Fruit fly (Drosophila melanogaster): ENCODE data around the gene Vtld.

Gene Vtld

dm6 chr3L:19793438-19793998 is 33.3 kb downstream of the Vtld start, which contains the start of the genes CG42637, Gyc76C and SREBP:
TSS of gene CG42637 (minus strand) at chr3L:19793569.
TSS of gene Gyc76C (minus strand) at chr3L:19793569.
TSS of gene SREBP (plus strand) at chr3L:19793935.
- TF ChIP-seq CG31627 (GFP tag; optimal IDR thresholded peaks at IDR 0.05): no peak
- no peak for TF ChIP-seq Eip75B (GFP tag; optimal IDR thresholded peaks at IDR 0.05)
- TF ChIP-seq CG1621 (tag; optimal IDR thresholded peaks at IDR 0.05): peak; percentile 92
- TF ChIP-seq fd85E (GFP tag; optimal IDR thresholded peaks at IDR 0.05): no peak
- TF ChIP-seq vri (GFP tag; optimal IDR thresholded peaks at IDR 0.05): no peak
- TF ChIP-seq dac (GFP tag; optimal IDR thresholded peaks at IDR 0.05): no peak
- TF ChIP-seq CG8632 (GFP tag; optimal IDR thresholded peaks at IDR 0.05): no peak
- no peak for TF ChIP-seq pdm3 (GFP tag; optimal IDR thresholded peaks at IDR 0.05)
- TF ChIP-seq dsx (GFP tag; optimal IDR thresholded peaks at IDR 0.05; ENCODE audit: poor library complexity, severe bottlenecking): peak; percentile 12
- no peak for TF ChIP-seq eg (GFP tag; IDR thresholded peaks at IDR 0.05)
- no peak for TF ChIP-seq salr (GFP tag; optimal IDR thresholded peaks at IDR 0.05)
- TF ChIP-seq CG6854 (GFP tag; optimal IDR thresholded peaks at IDR 0.05): no peak
- TF ChIP-seq CG9139 (GFP tag; optimal IDR thresholded peaks at IDR 0.05): no peak
- TF ChIP-seq ss (GFP tag; optimal IDR thresholded peaks at IDR 0.05): no peak
- peak; percentile 48; the same call in 2 of the 3 replicates for TF ChIP-seq CG6163 (GFP tag; IDR thresholded peaks at IDR 0.05)
- peak; percentile 74 for TF ChIP-seq Eip78C (GFP tag)
- no peak for TF ChIP-seq Met (GFP tag; optimal IDR thresholded peaks at IDR 0.05)
- TF ChIP-seq CG6276 (GFP tag; optimal IDR thresholded peaks at IDR 0.05): no peak
- no peak for TF ChIP-seq CG6808 (GFP tag; optimal IDR thresholded peaks at IDR 0.05)
- TF ChIP-seq spab (GFP tag; optimal IDR thresholded peaks at IDR 0.05): no peak
- TF ChIP-seq CG16779 (tag; optimal IDR thresholded peaks at IDR 0.05): no peak
- no peak for TF ChIP-seq CG8319 (GFP tag; optimal IDR thresholded peaks at IDR 0.05)
- no peak for TF ChIP-seq CG8119 (GFP tag; IDR thresholded peaks at IDR 0.05)
- TF ChIP-seq achi (GFP tag; optimal IDR thresholded peaks at IDR 0.05): no peak
- no peak for TF ChIP-seq CG3032 (tag; optimal IDR thresholded peaks at IDR 0.05)
- TF ChIP-seq CG3919 (GFP tag; optimal IDR thresholded peaks at IDR 0.05): peak; percentile 10
- no peak for TF ChIP-seq Gug (GFP tag; IDR thresholded peaks at IDR 0.05)
- no peak for TF ChIP-seq Sox15 (GFP tag; optimal IDR thresholded peaks at IDR 0.05)
- TF ChIP-seq Eip93F (GFP tag; optimal IDR thresholded peaks at IDR 0.05): peak; percentile 50
- TF ChIP-seq CG11902 (GFP tag; optimal IDR thresholded peaks at IDR 0.05): no peak
- TF ChIP-seq lz (GFP tag; optimal IDR thresholded peaks at IDR 0.05): no peak
- no peak for TF ChIP-seq CG10669 (GFP tag; optimal IDR thresholded peaks at IDR 0.05)

DNA sequence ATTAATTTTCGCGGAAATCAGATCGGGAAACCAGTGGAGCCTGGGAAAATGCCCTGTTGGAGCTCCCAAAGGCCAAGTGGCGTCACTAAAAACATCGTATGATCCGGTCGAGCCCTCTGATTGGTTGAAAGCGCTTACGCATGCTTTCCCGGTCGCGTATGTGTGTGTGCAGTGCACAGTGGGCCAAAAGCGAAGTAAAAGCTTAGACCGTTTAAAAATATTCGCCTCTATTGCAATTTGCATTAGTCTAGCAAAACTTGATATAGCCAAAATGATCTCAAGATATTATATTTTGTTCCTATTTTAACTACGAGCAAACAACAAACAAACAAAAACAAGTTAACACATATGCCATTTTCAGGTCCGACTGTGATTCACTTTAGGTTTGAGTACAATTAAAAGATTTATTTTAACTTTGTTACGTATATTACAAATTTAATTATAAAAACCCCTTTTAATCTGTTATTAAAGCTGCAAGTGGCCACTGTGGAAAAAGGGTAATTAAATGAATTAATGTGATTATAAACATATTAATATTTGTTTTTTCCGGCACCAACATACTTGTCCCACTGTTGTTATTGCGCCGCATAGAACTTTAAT is 34.1 kb downstream of the Vtld start:
- TF ChIP-seq lz (GFP tag; optimal IDR thresholded peaks at IDR 0.05): peak; percentile 90
- peak; percentile 88 for TF ChIP-seq Ets96B (tag; optimal IDR thresholded peaks at IDR 0.05)
- peak; percentile 93 for TF ChIP-seq CG6808 (GFP tag; optimal IDR thresholded peaks at IDR 0.05)
- TF ChIP-seq Blimp-1 (GFP tag; optimal IDR thresholded peaks at IDR 0.05): peak; percentile 63
- TF ChIP-seq Sox14 (GFP tag; optimal IDR thresholded peaks at IDR 0.05): peak; percentile 93
- peak; percentile 83 for TF ChIP-seq CG15336 (GFP tag; IDR thresholded peaks at IDR 0.05)
- TF ChIP-seq dsx (GFP tag; optimal IDR thresholded peaks at IDR 0.05; ENCODE audit: poor library complexity, severe bottlenecking): peak; percentile 81
- peak; percentile 89 for TF ChIP-seq CG11762 (GFP tag; optimal IDR thresholded peaks at IDR 0.05; ENCODE audit: insufficient read depth)
- TF ChIP-seq CG10669 (GFP tag; optimal IDR thresholded peaks at IDR 0.05): peak; percentile 90
- TF ChIP-seq Eip78C (GFP tag): peak; percentile 98
- peak; percentile 89 for TF ChIP-seq CG34406 (GFP tag; optimal IDR thresholded peaks at IDR 0.05)
- TF ChIP-seq CG8319 (GFP tag; optimal IDR thresholded peaks at IDR 0.05): peak; percentile 79
- TF ChIP-seq Gug (GFP tag; IDR thresholded peaks at IDR 0.05): peak; percentile 63
- TF ChIP-seq Hr4 (GFP tag; optimal IDR thresholded peaks at IDR 0.05): peak; percentile 92
- TF ChIP-seq CG8632 (GFP tag; optimal IDR thresholded peaks at IDR 0.05): peak; percentile 89
- peak; percentile 64 for TF ChIP-seq Eip93F (GFP tag; optimal IDR thresholded peaks at IDR 0.05)
- peak; percentile 59 for TF ChIP-seq CG6854 (GFP tag; optimal IDR thresholded peaks at IDR 0.05)
- peak; percentile 90 for TF ChIP-seq acj6 (GFP tag; optimal IDR thresholded peaks at IDR 0.05)
- peak; percentile 89 for TF ChIP-seq Smox (GFP tag; optimal IDR thresholded peaks at IDR 0.05)
- TF ChIP-seq CG7368 (GFP tag; optimal IDR thresholded peaks at IDR 0.05): peak; percentile 64
- peak; percentile 72 for TF ChIP-seq CG1621 (tag; optimal IDR thresholded peaks at IDR 0.05)
- peak; percentile 77 for TF ChIP-seq Sox15 (GFP tag; optimal IDR thresholded peaks at IDR 0.05)
- peak; percentile 83 for TF ChIP-seq CG10631 (GFP tag; optimal IDR thresholded peaks at IDR 0.05)
- TF ChIP-seq Sox102F (GFP tag; optimal IDR thresholded peaks at IDR 0.05): peak; percentile 90
- peak; percentile 95 for TF ChIP-seq net (GFP tag; optimal IDR thresholded peaks at IDR 0.05)
- TF ChIP-seq CG6792 (GFP tag; optimal IDR thresholded peaks at IDR 0.05): peak; percentile 90
- peak; percentile 87 for TF ChIP-seq fd59A (GFP tag; optimal IDR thresholded peaks at IDR 0.05)
- peak; percentile 90 for TF ChIP-seq pdm3 (GFP tag; optimal IDR thresholded peaks at IDR 0.05)
- TF ChIP-seq CG6163 (GFP tag; IDR thresholded peaks at IDR 0.05): peak; percentile 83
- TF ChIP-seq Met (GFP tag; optimal IDR thresholded peaks at IDR 0.05): peak; percentile 91

Data from whole organism, prepupa.